Fruit fly (Drosophila melanogaster) whole organism, embryonic: ENCODE results near the gene Syt12.

Experiments
- Ada2b ChIP-seq: fragments of 200-800 bp; sonication (Bioruptor generic); IDR thresholded peaks from 2 replicates; pipeline ENCODE4 v1.3.6; 2022; ENCODE audit warnings: missing biosample characterization, missing genetic modification characterization
- Adf1 ChIP-seq: fragments of 200-800 bp; sonication (Bioruptor generic); IDR thresholded peaks from 2 replicates; pipeline ENCODE4 v1.3.6; 2022; ENCODE audit warnings: missing biosample characterization, missing genetic modification characterization
- B-H2 ChIP-seq: fragments of 200-800 bp; sonication (Bioruptor generic); optimal IDR thresholded peaks from 2 replicates; lab custom pipeline; 2018; ENCODE audit warnings: missing biosample characterization, mild to moderate bottlenecking, missing genetic modification characterization
- CG10274 ChIP-seq: fragments of 200-800 bp; sonication (Bioruptor generic); optimal IDR thresholded peaks from 3 replicates; lab custom pipeline; 2017; ENCODE audit warnings: missing biosample characterization, mild to moderate bottlenecking, missing genetic modification characterization
- CG10321 ChIP-seq: fragments of 200-800 bp; sonication (Bioruptor generic); IDR thresholded peaks from 2 replicates; pipeline ENCODE4 v1.3.6; 2022; ENCODE audit warnings: missing biosample characterization, missing genetic modification characterization
- CG11247 ChIP-seq: fragments of 200-800 bp; sonication (Bioruptor generic); IDR thresholded peaks from 2 replicates; pipeline ENCODE4 v1.3.6; 2022; ENCODE audit warnings: missing biosample characterization, missing genetic modification characterization
- CG11504 ChIP-seq: fragments of 200-800 bp; sonication (Bioruptor generic); optimal IDR thresholded peaks from 3 replicates; lab custom pipeline; 2019; ENCODE audit warnings: missing biosample characterization, mild to moderate bottlenecking, missing genetic modification characterization, moderate library complexity
- CG12071 ChIP-seq: fragments of 200-800 bp; sonication (Bioruptor generic); optimal IDR thresholded peaks from 3 replicates; lab custom pipeline; 2018; ENCODE audit warnings: missing biosample characterization, mild to moderate bottlenecking, missing genetic modification characterization
- CG12942 ChIP-seq: fragments of 200-800 bp; sonication (Bioruptor generic); optimal IDR thresholded peaks from 3 replicates; lab custom pipeline; 2016; ENCODE audit warnings: missing biosample characterization, missing genetic modification characterization
- CG13624 ChIP-seq: fragments of 200-800 bp; sonication (Bioruptor generic); optimal IDR thresholded peaks from 2 replicates; lab custom pipeline; 2016; ENCODE audit warnings: missing biosample characterization, missing genetic modification characterization
- CG14050 ChIP-seq: fragments of 200-800 bp; sonication (Bioruptor generic); IDR thresholded peaks from 3 replicates; pipeline ENCODE4 v1.3.6; 2022; ENCODE audit warnings: missing biosample characterization, missing genetic modification characterization
- CG15479 ChIP-seq: fragments of 200-800 bp; sonication (Bioruptor generic); optimal IDR thresholded peaks from 3 replicates; lab custom pipeline; 2019; ENCODE audit warnings: missing biosample characterization, mild to moderate bottlenecking, missing genetic modification characterization, moderate library complexity
- CG15601 ChIP-seq: fragments of 200-800 bp; sonication (Bioruptor generic); optimal IDR thresholded peaks from 3 replicates; lab custom pipeline; 2019; ENCODE audit warnings: missing biosample characterization, mild to moderate bottlenecking, missing genetic modification characterization, moderate library complexity
- CG16863 ChIP-seq: fragments of 200-800 bp; sonication (Bioruptor generic); optimal IDR thresholded peaks from 3 replicates; lab custom pipeline; 2016; ENCODE audit warnings: missing biosample characterization, missing genetic modification characterization
- CG17385 ChIP-seq: fragments of 200-800 bp; sonication (Bioruptor generic); optimal IDR thresholded peaks from 3 replicates; lab custom pipeline; 2018; ENCODE audit warnings: missing biosample characterization, mild to moderate bottlenecking, missing genetic modification characterization
- CG18011 ChIP-seq: fragments of 200-800 bp; sonication (Bioruptor generic); optimal IDR thresholded peaks from 2 replicates; lab custom pipeline; 2017; ENCODE audit warnings: missing biosample characterization, missing genetic modification characterization, mild to moderate bottlenecking, moderate library complexity, missing genotype
- CG2202 ChIP-seq: fragments of 200-800 bp; sonication (Bioruptor generic); optimal IDR thresholded peaks from 2 replicates; lab custom pipeline; 2018; ENCODE audit warnings: missing biosample characterization, mild to moderate bottlenecking, missing genetic modification characterization
- CG3163 ChIP-seq: fragments of 200-800 bp; sonication (Bioruptor generic); optimal IDR thresholded peaks from 3 replicates; lab custom pipeline; 2016; ENCODE audit warnings: missing biosample characterization, missing genetic modification characterization
- CG4360 ChIP-seq: fragments of 200-800 bp; sonication (Bioruptor generic); IDR thresholded peaks from 2 replicates; pipeline ENCODE4 v1.3.6; 2022; ENCODE audit warnings: missing biosample characterization, missing genetic modification characterization
- CG5180 ChIP-seq: fragments of 200-800 bp; sonication (Bioruptor generic); optimal IDR thresholded peaks from 3 replicates; lab custom pipeline; 2017; ENCODE audit warnings: missing biosample characterization, missing genetic modification characterization, mild to moderate bottlenecking, moderate library complexity, missing genetic modification reagents
- CG6791 ChIP-seq: fragments of 200-800 bp; sonication (Bioruptor generic); IDR thresholded peaks from 3 replicates; pipeline ENCODE4 v1.3.6; 2022; ENCODE audit warnings: missing biosample characterization, missing genetic modification characterization; ENCODE audit not compliant: partially characterized antibody
- CG8290 ChIP-seq, 3 experiments: fragments of 200-800 bp; sonication (Bioruptor generic); optimal IDR thresholded peaks; 2 replicates each; lab custom pipeline; 2016 to 2019; ENCODE audit warnings: missing biosample characterization in 3 of 3, missing genetic modification characterization in 3 of 3, mild to moderate bottlenecking in 2 of 3, moderate library complexity in 1 of 3
- CG8765 ChIP-seq: fragments of 200-800 bp; sonication (Bioruptor generic); IDR thresholded peaks from 2 replicates; pipeline ENCODE4 v1.3.6; 2022; ENCODE audit warnings: missing biosample characterization, missing genetic modification characterization
- CG9215 ChIP-seq: fragments of 200-800 bp; sonication (Bioruptor generic); IDR thresholded peaks from 2 replicates; pipeline ENCODE4 v1.3.6; 2022; ENCODE audit warnings: missing biosample characterization, missing genetic modification characterization
- Dip2 ChIP-seq: fragments of 200-800 bp; sonication (Bioruptor generic); IDR thresholded peaks from 2 replicates; pipeline ENCODE4 v1.3.6; 2022; ENCODE audit warnings: missing biosample characterization, missing genetic modification characterization
- Doc2 ChIP-seq: fragments of 200-800 bp; sonication (Bioruptor generic); IDR thresholded peaks from 2 replicates; pipeline ENCODE4 v1.3.6; 2022; ENCODE audit warnings: missing biosample characterization, missing genetic modification characterization
- GATAe ChIP-seq: fragments of 200-800 bp; sonication (Bioruptor generic); conservative IDR thresholded peaks from 2 replicates; pipeline ENCODE4 v1.3.6; 2022; ENCODE audit warnings: missing biosample characterization, missing genetic modification characterization
- HmgD ChIP-seq: fragments of 200-800 bp; sonication (Bioruptor generic); optimal IDR thresholded peaks from 3 replicates; lab custom pipeline; 2016; ENCODE audit warnings: missing biosample characterization, missing genetic modification characterization
- Hr39 ChIP-seq: fragments of >200 bp; optimal IDR thresholded peaks from 2 replicates; lab custom pipeline; 2017
- Nf-YC ChIP-seq: fragments of 200-800 bp; optimal IDR thresholded peaks from 3 replicates; lab custom pipeline; 2019; ENCODE audit warnings: missing biosample characterization, mild to moderate bottlenecking, missing genetic modification characterization, moderate library complexity
- Sox102F ChIP-seq: fragments of 200-800 bp; sonication (Bioruptor generic); optimal IDR thresholded peaks from 2 replicates; lab custom pipeline; 2018; ENCODE audit warnings: missing biosample characterization, mild to moderate bottlenecking, missing genetic modification characterization, moderate library complexity
- YL-1 ChIP-seq: fragments of 200-800 bp; sonication (Bioruptor generic); optimal IDR thresholded peaks from 3 replicates; lab custom pipeline; 2017; ENCODE audit warnings: missing biosample characterization, mild to moderate bottlenecking, missing genetic modification characterization
- cas ChIP-seq: fragments of 200-800 bp; sonication (Bioruptor generic); IDR thresholded peaks from 2 replicates; pipeline ENCODE4 v1.3.6; 2022; ENCODE audit warnings: missing biosample characterization, missing genetic modification characterization
- chm ChIP-seq: fragments of 200-800 bp; sonication (Bioruptor generic); IDR thresholded peaks from 2 replicates; pipeline ENCODE4 v1.3.6; 2022; ENCODE audit warnings: missing biosample characterization, missing genetic modification characterization
- chn ChIP-seq: fragments of 200-800 bp; sonication (Bioruptor generic); optimal IDR thresholded peaks from 2 replicates; lab custom pipeline; 2016; ENCODE audit warnings: missing biosample characterization, missing genetic modification characterization
- corto ChIP-seq: fragments of 200-800 bp; sonication (Bioruptor generic); optimal IDR thresholded peaks from 2 replicates; lab custom pipeline; 2016; ENCODE audit warnings: missing biosample characterization, mild to moderate bottlenecking, missing genetic modification characterization, moderate library complexity
- croc ChIP-seq: fragments of 200-800 bp; sonication (Bioruptor generic); conservative IDR thresholded peaks from 3 replicates; pipeline ENCODE4 v1.3.6; 2022; ENCODE audit warnings: missing biosample characterization, missing genetic modification characterization
- danr ChIP-seq: fragments of 200-800 bp; sonication (Bioruptor generic); IDR thresholded peaks from 2 replicates; pipeline ENCODE4 v1.3.6; 2022; ENCODE audit warnings: missing biosample characterization, missing genetic modification characterization
- gce ChIP-seq: fragments of 200-800 bp; sonication (Bioruptor generic); IDR thresholded peaks from 3 replicates; pipeline ENCODE4 v1.3.6; 2022; ENCODE audit warnings: missing biosample characterization, missing genetic modification characterization
- gem ChIP-seq: fragments of 200-800 bp; sonication (Bioruptor generic); optimal IDR thresholded peaks from 2 replicates; lab custom pipeline; 2019; ENCODE audit warnings: missing biosample characterization, mild to moderate bottlenecking, missing genetic modification characterization, moderate library complexity
- gsb-n ChIP-seq: fragments of 200-800 bp; sonication (Bioruptor generic); optimal IDR thresholded peaks from 3 replicates; lab custom pipeline; 2018; ENCODE audit warnings: missing biosample characterization, mild to moderate bottlenecking, missing genetic modification characterization
- hbn ChIP-seq: fragments of 200-800 bp; sonication (Bioruptor generic); IDR thresholded peaks from 2 replicates; pipeline ENCODE4 v1.3.6; 2022; ENCODE audit warnings: missing biosample characterization, missing genetic modification characterization; ENCODE audit not compliant: partially characterized antibody
- jumu ChIP-seq: fragments of 200-800 bp; sonication (Bioruptor generic); optimal IDR thresholded peaks from 3 replicates; lab custom pipeline; 2016; ENCODE audit warnings: missing biosample characterization, missing genetic modification characterization
- lbe ChIP-seq: fragments of 200-800 bp; sonication (Bioruptor generic); optimal IDR thresholded peaks from 2 replicates; lab custom pipeline; 2016; ENCODE audit warnings: missing biosample characterization, mild to moderate bottlenecking, missing genetic modification characterization
- pfk ChIP-seq: fragments of 200-800 bp; sonication (Bioruptor generic); optimal IDR thresholded peaks from 2 replicates; lab custom pipeline; 2018; ENCODE audit warnings: missing biosample characterization, mild to moderate bottlenecking, missing genetic modification characterization, moderate library complexity
- pho ChIP-seq: fragments of 200-800 bp; sonication (Bioruptor generic); optimal IDR thresholded peaks from 2 replicates; lab custom pipeline; 2016; ENCODE audit warnings: missing biosample characterization, missing genetic modification characterization
- repo ChIP-seq: fragments of 200-800 bp; sonication (Bioruptor generic); optimal IDR thresholded peaks from 2 replicates; lab custom pipeline; 2016; ENCODE audit warnings: missing biosample characterization, missing genetic modification characterization
- twi ChIP-seq: fragments of 200-800 bp; optimal IDR thresholded peaks from 2 replicates; lab custom pipeline; 2019; ENCODE audit warnings: missing biosample characterization, mild to moderate bottlenecking, missing genetic modification characterization, moderate library complexity
- unc-4 ChIP-seq: fragments of 200-800 bp; sonication (Bioruptor generic); IDR thresholded peaks from 2 replicates; pipeline ENCODE4 v1.3.6; 2022; ENCODE audit warnings: missing biosample characterization, missing genetic modification characterization; ENCODE audit not compliant: partially characterized antibody
- zfh1 ChIP-seq: fragments of 200-800 bp; sonication (Bioruptor generic); IDR thresholded peaks from 3 replicates; pipeline ENCODE4 v1.3.6; 2022; ENCODE audit warnings: missing biosample characterization, missing genetic modification characterization

The Syt12 gene

DNA sequence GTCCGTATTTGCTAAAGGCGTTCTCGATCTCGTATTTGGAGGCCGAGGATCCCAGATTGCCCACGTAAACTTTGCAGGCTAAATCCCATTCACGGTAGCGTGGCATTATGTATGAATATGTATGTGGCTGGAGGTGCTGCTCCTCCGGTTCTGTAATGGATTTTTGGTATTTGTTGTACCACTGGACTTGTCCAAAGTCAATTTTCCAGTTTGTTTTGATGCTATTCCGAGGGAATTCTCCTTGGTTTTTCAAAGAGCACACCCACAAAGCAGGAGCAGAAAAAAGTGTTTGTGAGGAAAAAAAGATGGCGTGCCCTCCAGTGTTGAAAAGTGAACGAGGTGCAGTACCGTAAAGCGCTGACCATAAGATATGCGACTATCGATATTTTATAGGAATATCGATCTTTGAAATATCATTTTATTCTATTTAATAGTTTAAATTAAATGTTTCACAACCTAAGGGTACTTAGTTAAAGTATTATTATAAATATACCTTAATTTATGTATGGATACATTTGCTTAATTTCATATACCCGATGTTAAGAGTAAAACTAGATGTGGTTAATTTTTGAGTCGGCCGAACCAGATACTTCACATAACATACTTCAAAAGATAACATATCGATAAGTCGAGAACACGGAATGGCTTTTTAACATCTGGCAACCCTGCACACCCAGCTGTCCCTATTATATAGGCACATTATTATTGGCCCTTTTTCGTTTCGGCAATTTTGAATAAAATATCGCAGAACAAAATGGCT is 25.7 kb downstream of the Syt12 start, which contains the start of the genes Rbp1-like and Tim9a (continued):
- no peak for TF ChIP-seq pho (GFP tag; lab: Kevin White, UChicago)
- TF ChIP-seq hbn (GFP tag; lab: Robert Waterston, UW): peak; percentile 60
- TF ChIP-seq lbe (GFP tag; lab: Kevin White, UChicago): peak; percentile 16
- peak; percentile 28 for TF ChIP-seq CG15601 (tag; lab: Kevin White, UChicago)
- TF ChIP-seq Ada2b: no peak
- no peak for TF ChIP-seq CG11504 (tag; lab: Kevin White, UChicago)
- no peak for TF ChIP-seq CG8765
- TF ChIP-seq YL-1 (GFP tag; lab: Kevin White, UChicago): peak; percentile 73
- peak; percentile 82 for TF ChIP-seq CG8290 (GFP tag; optimal IDR thresholded peaks at IDR 0.05; lab: Kevin White, UChicago)
- TF ChIP-seq CG8290 (tag; optimal IDR thresholded peaks at IDR 0.05; lab: Kevin White, UChicago): peak in 1 of 2 experiments; percentile 43
- no peak for TF ChIP-seq zfh1 (GFP tag; lab: Robert Waterston, UW)
- TF ChIP-seq CG11247 (GFP tag; lab: Robert Waterston, UW): no peak
- no peak for TF ChIP-seq CG10321 (GFP tag; lab: Robert Waterston, UW)
- TF ChIP-seq CG13624: no peak
- no peak for TF ChIP-seq CG15479 (GFP tag; lab: Kevin White, UChicago)
- TF ChIP-seq gem (tag; lab: Kevin White, UChicago): peak; percentile 53
- no peak for TF ChIP-seq CG12071
- TF ChIP-seq croc: no peak
- no peak for TF ChIP-seq GATAe (GFP tag; lab: Robert Waterston, UW)
- no peak for TF ChIP-seq Dip2 (GFP tag; lab: Robert Waterston, UW)
- no peak for TF ChIP-seq chn (GFP tag; lab: Kevin White, UChicago)
- no peak for TF ChIP-seq gsb-n
- peak; percentile 82 for TF ChIP-seq Nf-YC (tag; lab: Kevin White, UChicago)
- TF ChIP-seq CG9215 (GFP tag; lab: Robert Waterston, UW): 0 out of 2 replicates have a peak, but pooled peaks have one; percentile 13
- TF ChIP-seq CG18011 (GFP tag; lab: Kevin White, UChicago): peak; percentile 2
- no peak for TF ChIP-seq HmgD (GFP tag; lab: Kevin White, UChicago)
- no peak for TF ChIP-seq jumu
- TF ChIP-seq CG14050 (GFP tag; lab: Robert Waterston, UW): no peak
- TF ChIP-seq Sox102F (GFP tag; lab: Kevin White, UChicago): no peak
- no peak for TF ChIP-seq repo (GFP tag; lab: Kevin White, UChicago)
- no peak for TF ChIP-seq CG3163 (GFP tag; lab: Kevin White, UChicago)
- TF ChIP-seq twi: no peak
- no peak for TF ChIP-seq gce (GFP tag; lab: Robert Waterston, UW)
- peak; percentile 11 for TF ChIP-seq B-H2 (GFP tag; lab: Kevin White, UChicago)
- TF ChIP-seq Adf1 (GFP tag; lab: Robert Waterston, UW): no peak
- TF ChIP-seq unc-4 (GFP tag; lab: Robert Waterston, UW): peak; percentile 76
- no peak for TF ChIP-seq pfk (GFP tag; lab: Kevin White, UChicago)
- TF ChIP-seq CG16863 (GFP tag; lab: Kevin White, UChicago): no peak
- TF ChIP-seq corto: no peak
- TF ChIP-seq chm (GFP tag; lab: Robert Waterston, UW): no peak
- TF ChIP-seq CG4360 (GFP tag; lab: Robert Waterston, UW): no peak
- no peak for TF ChIP-seq CG5180 (GFP tag; lab: Kevin White, UChicago)
- no peak for TF ChIP-seq danr
- TF ChIP-seq cas (GFP tag; lab: Robert Waterston, UW): no peak
- TF ChIP-seq CG6791: no peak
- TF ChIP-seq Doc2 (GFP tag; lab: Robert Waterston, UW): no peak
- TF ChIP-seq CG17385 (GFP tag; lab: Kevin White, UChicago): peak; percentile 32
- TF ChIP-seq CG10274 (GFP tag; lab: Kevin White, UChicago): no peak
- TF ChIP-seq Hr39 (lab: Kevin White, UChicago): no peak
- TF ChIP-seq CG12942: no peak
- TF ChIP-seq CG2202: no peak
